Worm (Caenorhabditis elegans) whole organism, young adult: ENCODE results near the gene gon-14.

Experiments
- B0035.1 ChIP-seq: sonication (generic microtip); optimal IDR thresholded peaks from 2 replicates; lab custom pipeline; 2016; ENCODE audit warnings: missing genetic modification characterization, mild to moderate bottlenecking, missing compliant biosample characterization, missing genotype, missing genetic modification reagents
- D2030.7 ChIP-seq: fragments of 200-800 bp; sonication (Bioruptor generic); IDR thresholded peaks from 2 replicates; pipeline ENCODE4 v1.3.6; 2022; ENCODE audit warnings: missing genetic modification reagents, missing genetic modification characterization, missing compliant biosample characterization
- F23B12.7 ChIP-seq: sonication (generic microtip); optimal IDR thresholded peaks from 2 replicates; lab custom pipeline; 2017; ENCODE audit warnings: missing genetic modification characterization, mild to moderate bottlenecking, missing compliant biosample characterization, antibody characterized with exemption, moderate library complexity; ENCODE audit not compliant: insufficient read depth
- F52B5.7 ChIP-seq: sonication (generic microtip); optimal IDR thresholded peaks from 2 replicates; lab custom pipeline; 2016; ENCODE audit warnings: mild to moderate bottlenecking, missing genetic modification characterization, missing compliant biosample characterization
- F55B11.4 ChIP-seq: sonication (generic microtip); optimal IDR thresholded peaks from 2 replicates; lab custom pipeline; 2016; ENCODE audit warnings: missing compliant biosample characterization, missing genetic modification characterization, borderline replicate concordance; ENCODE audit not compliant: insufficient read depth
- K11D2.4 ChIP-seq: fragments of 200-800 bp; sonication (Bioruptor generic); IDR thresholded peaks from 2 replicates; pipeline ENCODE4 v1.3.6; 2022; ENCODE audit warnings: missing genetic modification reagents, missing genetic modification characterization, missing compliant biosample characterization
- K12H6.12 ChIP-seq: fragments of 200-800 bp; sonication (Bioruptor generic); optimal IDR thresholded peaks from 2 replicates; lab custom pipeline; 2018; ENCODE audit warnings: mild to moderate bottlenecking, missing genetic modification characterization, missing compliant biosample characterization
- Y56A3A.18 ChIP-seq: fragments of 200-800 bp; sonication (Bioruptor generic); IDR thresholded peaks from 2 replicates; pipeline ENCODE4 v1.3.6; 2022; ENCODE audit warnings: missing genetic modification reagents, missing genetic modification characterization, missing compliant biosample characterization
- Y79H2A.3 ChIP-seq: fragments of 200-800 bp; sonication (Bioruptor generic); conservative IDR thresholded peaks from 2 replicates; pipeline ENCODE4 v1.3.6; 2022; ENCODE audit warnings: missing genetic modification reagents, missing genetic modification characterization, missing compliant biosample characterization
- Y95B8A.8 ChIP-seq: fragments of 200-800 bp; sonication (Bioruptor generic); IDR thresholded peaks from 2 replicates; pipeline ENCODE4 v1.3.6; 2022; ENCODE audit warnings: missing genetic modification reagents, missing genetic modification characterization, missing compliant biosample characterization
- ama-1 ChIP-seq, 3 experiments: fragments of 150-350 bp in 1 of 3; sonication (generic microtip) in 2 of 3; optimal IDR thresholded peaks; 2 replicates each; lab custom pipeline; 2014 to 2018; ENCODE audit warnings: missing biosample characterization in 2 of 3, missing genetic modification characterization in 2 of 3, missing genetic modification reagents in 2 of 3
- atf-7 ChIP-seq: sonication (generic microtip); optimal IDR thresholded peaks from 2 replicates; lab custom pipeline; 2017; ENCODE audit warnings: mild to moderate bottlenecking, missing genetic modification characterization, missing compliant biosample characterization
- athp-1 ChIP-seq: sonication (generic microtip); optimal IDR thresholded peaks from 2 replicates; lab custom pipeline; 2017; ENCODE audit warnings: mild to moderate bottlenecking, missing genetic modification characterization, missing compliant biosample characterization
- attf-3 ChIP-seq: fragments of 200-800 bp; sonication (Bioruptor generic); conservative IDR thresholded peaks from 2 replicates; pipeline ENCODE4 v1.3.6; 2022; ENCODE audit warnings: missing genetic modification reagents, missing genetic modification characterization, missing compliant biosample characterization
- attf-5 ChIP-seq: fragments of 200-800 bp; sonication (Bioruptor generic); optimal IDR thresholded peaks from 2 replicates; lab custom pipeline; 2018; ENCODE audit warnings: mild to moderate bottlenecking, missing genetic modification characterization, missing compliant biosample characterization
- attf-6 ChIP-seq: fragments of 200-800 bp; sonication (Bioruptor generic); IDR thresholded peaks from 2 replicates; pipeline ENCODE4 v1.3.6; 2022; ENCODE audit warnings: missing genetic modification reagents, missing genetic modification characterization, missing compliant biosample characterization
- bed-1 ChIP-seq: fragments of 200-800 bp; sonication (Bioruptor generic); IDR thresholded peaks from 2 replicates; pipeline ENCODE4 v1.3.6; 2022; ENCODE audit warnings: missing genetic modification reagents, missing genetic modification characterization, missing compliant biosample characterization
- ceh-100 ChIP-seq: fragments of 200-800 bp; sonication (Bioruptor generic); IDR thresholded peaks from 2 replicates; pipeline ENCODE4 v1.3.6; 2022; ENCODE audit warnings: missing genetic modification reagents, missing genetic modification characterization, missing compliant biosample characterization
- chd-7 ChIP-seq: sonication (generic microtip); optimal IDR thresholded peaks from 2 replicates; lab custom pipeline; 2016; ENCODE audit warnings: mild to moderate bottlenecking, missing genetic modification characterization, moderate library complexity, missing compliant biosample characterization
- die-1 ChIP-seq: sonication (generic microtip); optimal IDR thresholded peaks from 2 replicates; lab custom pipeline; 2016; ENCODE audit warnings: missing genotype, mild to moderate bottlenecking, missing genetic modification characterization, missing compliant biosample characterization
- dpff-1 ChIP-seq: sonication (generic microtip); optimal IDR thresholded peaks from 2 replicates; lab custom pipeline; 2017; ENCODE audit warnings: mild to moderate bottlenecking, missing genetic modification characterization, missing compliant biosample characterization
- gei-17 ChIP-seq: fragments of 200-800 bp; sonication (Bioruptor generic); optimal IDR thresholded peaks from 2 replicates; lab custom pipeline; 2018; ENCODE audit warnings: mild to moderate bottlenecking, missing genetic modification characterization, missing compliant biosample characterization
- hsf-1 ChIP-seq: fragments of 200-800 bp; sonication (Bioruptor generic); IDR thresholded peaks from 2 replicates; pipeline ENCODE4 v1.3.6; 2022; ENCODE audit warnings: missing genetic modification reagents, missing genetic modification characterization, missing compliant biosample characterization
- let-526 ChIP-seq: fragments of 200-800 bp; sonication (Bioruptor generic); IDR thresholded peaks from 2 replicates; pipeline ENCODE4 v1.3.6; 2022; ENCODE audit warnings: missing genetic modification reagents, missing genetic modification characterization, missing compliant biosample characterization
- lin-35 ChIP-seq, 3 experiments: fragments of 150-350 bp in 2 of 3; sonication (generic microtip) in 1 of 3; optimal IDR thresholded peaks; 2 replicates each; lab custom pipeline; 2014 to 2018; ENCODE audit warnings: missing biosample characterization in 3 of 3, missing genetic modification characterization in 3 of 3, missing genetic modification reagents in 3 of 3
- lir-1 ChIP-seq: fragments of 200-800 bp; sonication (Bioruptor generic); conservative IDR thresholded peaks from 2 replicates; pipeline ENCODE4 v1.3.6; 2022; ENCODE audit warnings: missing genetic modification reagents, missing genetic modification characterization, missing compliant biosample characterization
- madf-6 ChIP-seq: fragments of 200-800 bp; sonication (Bioruptor generic); IDR thresholded peaks from 2 replicates; pipeline ENCODE4 v1.3.6; 2022; ENCODE audit warnings: missing genetic modification reagents, missing genetic modification characterization, missing compliant biosample characterization
- mcd-1 ChIP-seq: fragments of 200-800 bp; sonication (Bioruptor generic); IDR thresholded peaks from 2 replicates; pipeline ENCODE4 v1.3.6; 2022; ENCODE audit warnings: missing genetic modification reagents, missing genetic modification characterization, missing compliant biosample characterization
- nfya-1 ChIP-seq: sonication (generic microtip); optimal IDR thresholded peaks from 2 replicates; lab custom pipeline; 2017; ENCODE audit warnings: antibody characterized with exemption, missing compliant biosample characterization, missing genetic modification characterization, borderline replicate concordance; ENCODE audit not compliant: insufficient read depth
- nhr-27 ChIP-seq: fragments of 200-800 bp; sonication (Bioruptor generic); optimal IDR thresholded peaks from 2 replicates; lab custom pipeline; 2018; ENCODE audit warnings: mild to moderate bottlenecking, missing genetic modification characterization, moderate library complexity, missing compliant biosample characterization
- nhr-80 ChIP-seq: sonication (generic microtip); optimal IDR thresholded peaks from 2 replicates; lab custom pipeline; 2016; ENCODE audit warnings: missing genetic modification characterization, missing compliant biosample characterization
- pbrm-1 ChIP-seq: fragments of 200-800 bp; sonication (Bioruptor generic); IDR thresholded peaks from 2 replicates; pipeline ENCODE4 v1.3.6; 2022; ENCODE audit warnings: missing genetic modification reagents, missing genetic modification characterization, missing compliant biosample characterization
- rec-8 ChIP-seq, 2 experiments: sonication (generic microtip); optimal IDR thresholded peaks; 2 replicates each; lab custom pipeline; 2016; ENCODE audit warnings: mild to moderate bottlenecking in 2 of 2, missing genetic modification characterization in 2 of 2, missing genetic modification reagents in 2 of 2, missing genotype in 2 of 2, missing biosample characterization in 1 of 2, missing compliant biosample characterization in 1 of 2, moderate library complexity in 1 of 2
- snpc-1.3 ChIP-seq: sonication (generic microtip); optimal IDR thresholded peaks from 2 replicates; lab custom pipeline; 2017; ENCODE audit warnings: missing genetic modification characterization, mild to moderate bottlenecking, missing compliant biosample characterization, antibody characterized with exemption, moderate library complexity, missing genotype, missing genetic modification reagents; ENCODE audit not compliant: insufficient read depth
- snpc-4 ChIP-seq, 5 experiments: fragments of 150-350 bp in 1 of 5; sonication (generic microtip) in 4 of 5; optimal IDR thresholded peaks; 2 replicates each; lab custom pipeline; 2014 to 2018; ENCODE audit warnings: missing genetic modification characterization in 5 of 5, missing biosample characterization in 3 of 5, antibody characterized with exemption in 2 of 5, mild to moderate bottlenecking in 2 of 5, missing compliant biosample characterization in 2 of 5, missing genotype in 2 of 5, moderate library complexity in 2 of 5, missing genetic modification reagents in 1 of 5
- tbp1 ChIP-seq: fragments of 200-800 bp; sonication (Bioruptor generic); optimal IDR thresholded peaks from 2 replicates; lab custom pipeline; 2018; ENCODE audit warnings: mild to moderate bottlenecking, missing genetic modification characterization, missing compliant biosample characterization
- tlf-1 ChIP-seq: fragments of 200-800 bp; sonication (Bioruptor generic); optimal IDR thresholded peaks from 2 replicates; lab custom pipeline; 2018; ENCODE audit warnings: mild to moderate bottlenecking, missing genetic modification characterization, missing compliant biosample characterization
- unc-130 ChIP-seq: sonication (generic microtip); optimal IDR thresholded peaks from 2 replicates; lab custom pipeline; 2016; ENCODE audit warnings: missing genetic modification reagents, missing genetic modification characterization, missing compliant biosample characterization
- xnd-1 ChIP-seq: sonication (generic microtip); optimal IDR thresholded peaks from 2 replicates; lab custom pipeline; 2016; ENCODE audit warnings: missing genotype, missing genetic modification reagents, missing genetic modification characterization, missing compliant biosample characterization
- zim-3 ChIP-seq: sonication (generic microtip); optimal IDR thresholded peaks from 2 replicates; lab custom pipeline; 2017; ENCODE audit warnings: mild to moderate bottlenecking, missing genetic modification characterization, moderate library complexity, missing compliant biosample characterization
- ztf-18 ChIP-seq: sonication (generic microtip); optimal IDR thresholded peaks from 2 replicates; lab custom pipeline; 2016; ENCODE audit warnings: missing genotype, mild to moderate bottlenecking, missing genetic modification characterization, missing compliant biosample characterization
- ztf-26 ChIP-seq: sonication (generic microtip); optimal IDR thresholded peaks from 2 replicates; lab custom pipeline; 2017; ENCODE audit warnings: missing genetic modification characterization, missing compliant biosample characterization

gon-14 gene

DNA sequence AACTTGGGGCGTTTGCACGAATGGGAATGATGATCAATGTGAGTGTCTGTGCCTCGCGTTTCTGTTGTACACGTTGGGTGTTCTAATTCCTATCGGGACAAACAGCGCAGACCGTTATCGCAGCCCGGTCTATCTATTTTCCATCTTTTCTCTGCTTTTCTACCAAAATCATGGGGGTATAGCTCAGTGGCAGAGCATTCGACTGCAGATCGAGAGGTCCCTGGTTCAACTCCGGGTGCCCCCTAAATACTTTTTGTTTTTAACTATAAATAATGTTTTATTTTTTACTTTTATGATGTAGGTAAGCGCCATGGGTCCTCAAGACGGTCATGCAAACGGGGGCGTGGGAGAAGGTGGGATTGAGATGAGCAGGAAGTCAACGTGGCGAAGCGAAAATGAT, 51.4 kb downstream of the gon-14 start (continued):
- TF ChIP-seq attf-6 (no peak), nhr-80 (tag; lab: Kevin White, UChicago) (peak; percentile 42), pbrm-1 (GFP tag; lab: Robert Waterston, UW) (no peak), chd-7 (tag; lab: Kevin White, UChicago) (peak; percentile 61), rec-8 (tag; optimal IDR thresholded peaks at IDR 0.05; lab: Kevin White, UChicago) (peak; percentile 69 to 81), B0035.1 (tag; lab: Kevin White, UChicago) (peak; percentile 31), zim-3 (tag; lab: Kevin White, UChicago) (peak; percentile 45), dpff-1 (tag; lab: Kevin White, UChicago) (no peak), let-526 (GFP tag; lab: Robert Waterston, UW) (no peak), athp-1 (tag; lab: Kevin White, UChicago) (peak; percentile 74)

- no peak for TF ChIP-seq lin-35 (GFP tag; optimal IDR thresholded peaks at IDR 0.05; lab: Kevin White, UChicago)
- TF ChIP-seq F52B5.7 (tag; lab: Kevin White, UChicago): no peak
- TF ChIP-seq K12H6.12 (tag; lab: Kevin White, UChicago): no peak
- no peak for TF ChIP-seq K11D2.4 (GFP tag; lab: Robert Waterston, UW)
- TF ChIP-seq hsf-1 (GFP tag; lab: Robert Waterston, UW): no peak
- no peak for TF ChIP-seq snpc-1.3 (tag; lab: Kevin White, UChicago)
Observed at ce11 chrV:6559105-6559504, 51.9 kb downstream of the gon-14 start, which contains the start of gene spp-26. Gene spp-26 (minus strand): TSS chrV:6559205.

ce11 chrV:6558103-6558502, 52.9 kb downstream of the gon-14 start, which contains the start of gene spp-20:
Gene spp-20 (minus strand): TSS chrV:6558203.
- TF ChIP-seq nhr-80 (tag; lab: Kevin White, UChicago) (no peak), mcd-1 (GFP tag; lab: Robert Waterston, UW) (no peak), madf-6 (GFP tag; lab: Robert Waterston, UW) (no peak), tlf-1 (GFP tag; lab: Kevin White, UChicago) (no peak), tbp1 (GFP tag; lab: Kevin White, UChicago) (no peak), Y56A3A.18 (GFP tag; lab: Robert Waterston, UW) (no peak), bed-1 (GFP tag; lab: Robert Waterston, UW) (no peak), athp-1 (tag; lab: Kevin White, UChicago) (no peak), snpc-4 (GFP tag; optimal IDR thresholded peaks at IDR 0.05; lab: Kevin White, UChicago) (no peak), snpc-4 (tag; optimal IDR thresholded peaks at IDR 0.05; lab: Kevin White, UChicago) (no peak), nhr-27 (tag; lab: Kevin White, UChicago) (no peak), atf-7 (tag; lab: Kevin White, UChicago) (no peak), ztf-18 (tag; lab: Kevin White, UChicago) (no peak), ama-1 (optimal IDR thresholded peaks at IDR 0.05; lab: Kevin White, UChicago) (no peak), ama-1 (GFP tag; optimal IDR thresholded peaks at IDR 0.05; lab: Kevin White, UChicago) (no peak)

DNA sequence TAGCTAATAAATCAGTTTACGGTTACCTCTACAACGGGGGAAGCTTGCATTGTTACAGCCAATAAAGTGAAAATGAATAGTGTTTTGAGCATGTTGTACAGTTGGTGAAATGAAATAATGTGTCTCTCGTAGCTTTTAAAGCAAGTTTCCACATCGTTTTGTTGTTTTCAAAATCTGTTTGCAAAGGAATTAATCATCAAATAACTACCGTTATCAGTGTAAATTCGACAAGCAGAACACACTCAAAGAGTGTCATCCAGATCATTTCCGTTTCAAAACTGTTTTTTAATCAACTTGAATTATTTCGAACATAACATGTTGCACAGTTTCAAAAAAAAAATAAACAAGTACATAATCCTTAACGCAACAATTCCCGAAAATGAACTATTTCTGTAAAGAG, 53.9 kb downstream of the gon-14 start, which contains the start of gene spp-27:
TSS of gene spp-27 (minus strand) at position 101 of the 400 bp plus-strand sequence.
- TF ChIP-seq tbp1 (GFP tag; lab: Kevin White, UChicago) (no peak), Y95B8A.8 (GFP tag; lab: Robert Waterston, UW) (no peak), lir-1 (GFP tag; lab: Robert Waterston, UW) (no peak), D2030.7 (no peak), die-1 (tag; lab: Kevin White, UChicago) (no peak), xnd-1 (tag; lab: Kevin White, UChicago) (no peak), ztf-26 (tag; lab: Kevin White, UChicago) (no peak), Y79H2A.3 (no peak), F23B12.7 (tag; lab: Kevin White, UChicago) (no peak), F55B11.4 (tag; lab: Kevin White, UChicago) (no peak), attf-6 (no peak), attf-5 (GFP tag; lab: Kevin White, UChicago) (no peak), attf-3 (GFP tag; lab: Robert Waterston, UW) (no peak), nfya-1 (tag; lab: Kevin White, UChicago) (no peak), unc-130 (GFP tag; lab: Kevin White, UChicago) (no peak), ceh-100 (GFP tag; lab: Robert Waterston, UW) (no peak), gei-17 (GFP tag; lab: Kevin White, UChicago) (no peak)
